Worm (Caenorhabditis elegans): ENCODE measurements around the gene idpb-3.

idpb-3 gene

DNA sequence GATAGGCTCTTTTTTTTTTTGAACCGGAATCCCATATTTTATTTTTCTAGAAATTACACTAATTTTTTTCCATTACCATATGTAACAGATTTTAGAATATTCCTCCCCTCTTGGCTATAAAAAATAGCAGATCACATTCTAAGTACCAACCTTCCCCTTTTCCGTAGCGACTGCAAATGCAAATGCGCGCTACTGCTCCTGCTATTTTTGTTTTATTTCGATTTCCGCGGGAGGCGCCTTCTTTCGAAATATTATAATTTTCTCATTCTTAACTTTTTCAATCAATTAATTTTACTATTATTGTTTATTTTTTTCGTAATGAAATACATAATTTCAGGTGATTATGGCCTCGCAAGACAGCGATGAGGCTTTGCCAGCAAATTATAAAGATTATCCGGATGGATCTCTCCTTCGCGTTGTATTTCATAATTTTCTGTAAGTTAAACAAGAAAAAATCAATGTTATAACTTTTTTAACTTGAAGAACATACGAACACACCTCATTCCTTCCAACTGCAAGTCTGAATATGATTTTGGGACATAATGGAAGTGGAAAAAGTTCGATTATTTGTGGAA, 39.7 kb downstream of the idpb-3 start, which contains the start of gene smc-5 (continued):
- TF ChIP-seq lsy-27 (tag; optimal IDR thresholded peaks at IDR 0.05; ENCODE audit: borderline replicate concordance, insufficient read depth) (no peak), snpc-1.1 (tag; optimal IDR thresholded peaks at IDR 0.05; ENCODE audit: insufficient read depth) (peak; percentile 24), ekl-4 (GFP tag; IDR thresholded peaks at IDR 0.05) (0 out of 2 replicates have a peak, but pooled peaks have one; percentile 25), let-526 (GFP tag; IDR thresholded peaks at IDR 0.05) (no peak), F10E7.11 (tag; optimal IDR thresholded peaks at IDR 0.05) (no peak), rcor-1 (GFP tag; IDR thresholded peaks at IDR 0.05) (peak; percentile 36; the same call in 1 of the 2 replicates), fkh-3 (tag; optimal IDR thresholded peaks at IDR 0.05) (no peak), egrh-3 (GFP tag; IDR thresholded peaks at IDR 0.05) (no peak; the same call in 1 of the 2 replicates), dpff-1 (tag; optimal IDR thresholded peaks at IDR 0.05) (no peak), ztf-18 (tag; optimal IDR thresholded peaks at IDR 0.05) (peak; percentile 16), Y53F4B.3 (GFP tag; IDR thresholded peaks at IDR 0.05) (no peak), dpl-1 (GFP tag; optimal IDR thresholded peaks at IDR 0.05) (peak; percentile 84), hmg-1.2 (GFP tag; IDR thresholded peaks at IDR 0.05) (peak; percentile 42; the same call in 1 of the 2 replicates), sea-2 (GFP tag; IDR thresholded peaks at IDR 0.05) (no peak), ztf-3 (GFP tag; optimal IDR thresholded peaks at IDR 0.05) (no peak), aptf-2 (GFP tag; conservative IDR thresholded peaks at IDR 0.05) (no peak), nhr-179 (tag; optimal IDR thresholded peaks at IDR 0.05) (no peak), B0035.1 (tag; optimal IDR thresholded peaks at IDR 0.05) (no peak), let-607 (tag; optimal IDR thresholded peaks at IDR 0.05) (no peak), ceh-27 (GFP tag; optimal IDR thresholded peaks at IDR 0.05) (peak; percentile 54), madf-3 (GFP tag; IDR thresholded peaks at IDR 0.05) (no peak), attf-6 (GFP tag; IDR thresholded peaks at IDR 0.05) (no peak), ceh-58 (GFP tag; IDR thresholded peaks at IDR 0.05) (no peak), atf-7 (tag; optimal IDR thresholded peaks at IDR 0.05) (no peak), lin-26 (GFP tag; IDR thresholded peaks at IDR 0.05) (0 out of 2 replicates have a peak, but pooled peaks have one; percentile 20), mxl-1 (tag; optimal IDR thresholded peaks at IDR 0.05) (no peak), sptf-2 (GFP tag; optimal IDR thresholded peaks at IDR 0.05) (no peak), lir-1 (GFP tag; conservative IDR thresholded peaks at IDR 0.05) (no peak), athp-1 (tag; optimal IDR thresholded peaks at IDR 0.05) (no peak), chd-7 (tag; optimal IDR thresholded peaks at IDR 0.05) (no peak), lin-40 (tag; optimal IDR thresholded peaks at IDR 0.05) (no peak)

DNA sequence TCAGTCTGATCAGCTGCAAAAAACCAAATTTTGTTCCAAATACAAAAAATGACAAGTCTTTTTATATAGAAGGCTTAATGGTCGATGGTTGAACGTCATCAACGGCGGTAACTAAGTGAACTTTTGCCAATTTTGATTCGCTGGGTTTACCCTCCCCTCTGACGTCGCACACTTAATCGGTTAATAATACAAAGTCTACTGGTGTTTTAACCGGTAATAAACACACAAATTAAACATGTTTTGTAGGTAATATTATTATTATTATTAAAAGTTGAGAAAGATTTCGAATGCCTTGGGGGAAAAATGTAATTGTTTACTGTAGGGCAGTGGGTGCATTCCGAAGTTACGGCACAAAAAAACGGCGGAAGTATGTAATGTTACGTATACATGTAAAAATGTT, 40.9 kb downstream of the idpb-3 start, which contains the start of gene pho-12:
Gene pho-12, minus strand, starts transcription at position 101 of the 400 bp plus-strand sequence.
- TF ChIP-seq zim-3 (tag; optimal IDR thresholded peaks at IDR 0.05) (no peak), C17E4.6 (GFP tag; IDR thresholded peaks at IDR 0.05) (no peak), F37B4.10 (GFP tag; IDR thresholded peaks at IDR 0.05) (no peak), lin-40 (tag; optimal IDR thresholded peaks at IDR 0.05) (no peak), zfh-2 (GFP tag; conservative IDR thresholded peaks at IDR 0.05) (no peak), cebp-1 (GFP tag; IDR thresholded peaks at IDR 0.05) (no peak), cebp-1 (tag; optimal IDR thresholded peaks at IDR 0.05) (no peak)

DNA sequence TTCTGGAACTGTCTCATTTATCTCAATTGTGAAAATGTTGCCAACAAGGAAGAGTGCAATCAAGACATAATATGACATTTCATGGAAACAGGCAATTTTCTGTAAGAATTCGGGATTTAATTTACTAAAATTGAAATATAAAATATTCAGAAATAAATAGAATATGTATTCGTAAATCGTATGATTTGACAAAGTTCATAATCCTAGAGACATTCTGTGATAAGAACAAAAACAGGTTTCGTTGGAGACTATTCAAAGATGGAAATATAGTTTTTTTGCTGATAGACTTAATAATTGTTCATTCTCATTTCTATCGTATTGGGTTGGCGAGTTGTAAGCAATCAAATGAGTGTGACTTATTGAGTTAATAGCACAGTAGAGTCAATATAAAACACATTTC, 43.6 kb downstream of the idpb-3 start, which contains the start of gene C27A2.12:
Gene C27A2.12, minus strand, starts transcription at position 101 of the 400 bp plus-strand sequence.
- TF ChIP-seq lsy-27 (tag; optimal IDR thresholded peaks at IDR 0.05; ENCODE audit: borderline replicate concordance, insufficient read depth) (no peak), B0019.2 (GFP tag; conservative IDR thresholded peaks at IDR 0.05) (no peak), repo-1 (tag; optimal IDR thresholded peaks at IDR 0.05) (no peak), egrh-3 (GFP tag; IDR thresholded peaks at IDR 0.05) (no peak), unc-130 (GFP tag; optimal IDR thresholded peaks at IDR 0.05) (no peak), Y95B8A.8 (GFP tag; IDR thresholded peaks at IDR 0.05) (no peak), lir-1 (GFP tag; conservative IDR thresholded peaks at IDR 0.05) (no peak), B0261.1 (tag; optimal IDR thresholded peaks at IDR 0.05) (no peak), egl-18 (GFP tag; IDR thresholded peaks at IDR 0.05) (no peak), C17E4.6 (GFP tag; IDR thresholded peaks at IDR 0.05) (no peak), ceh-100 (GFP tag; IDR thresholded peaks at IDR 0.05) (no peak), snpc-1.3 (tag; optimal IDR thresholded peaks at IDR 0.05; ENCODE audit: insufficient read depth) (no peak)
